Fruit fly (Drosophila melanogaster) whole organism, embryonic: Measurements from ENCODE around the gene ea.

ENCODE experiments used
- CG10462 ChIP-seq: fragments of 200-800 bp; sonication (Bioruptor generic); optimal IDR thresholded peaks from 2 replicates; lab custom pipeline; 2016; ENCODE audit warnings: missing biosample characterization, missing genetic modification characterization
- CG10654 ChIP-seq: fragments of 200-800 bp; sonication (Bioruptor generic); optimal IDR thresholded peaks from 2 replicates; lab custom pipeline; 2016; ENCODE audit warnings: missing biosample characterization, missing genetic modification characterization
- CG11085 ChIP-seq: fragments of 200-800 bp; sonication (Bioruptor generic); IDR thresholded peaks from 2 replicates; pipeline ENCODE4 v1.3.6; 2022; ENCODE audit warnings: missing biosample characterization, missing genetic modification characterization
- CG12219 ChIP-seq: fragments of 200-800 bp; sonication (Bioruptor generic); optimal IDR thresholded peaks from 3 replicates; lab custom pipeline; 2018; ENCODE audit warnings: missing biosample characterization, mild to moderate bottlenecking, missing genetic modification characterization
- CG12942 ChIP-seq: fragments of 200-800 bp; sonication (Bioruptor generic); optimal IDR thresholded peaks from 3 replicates; lab custom pipeline; 2016; ENCODE audit warnings: missing biosample characterization, missing genetic modification characterization
- CG14667 ChIP-seq: fragments of 200-800 bp; sonication (Bioruptor generic); IDR thresholded peaks from 2 replicates; pipeline ENCODE4 v1.3.6; 2022; ENCODE audit warnings: missing biosample characterization, missing genetic modification characterization
- CG15479 ChIP-seq: fragments of 200-800 bp; sonication (Bioruptor generic); optimal IDR thresholded peaks from 3 replicates; lab custom pipeline; 2019; ENCODE audit warnings: missing biosample characterization, mild to moderate bottlenecking, missing genetic modification characterization, moderate library complexity
- CG15696 ChIP-seq: fragments of 200-800 bp; sonication (Bioruptor generic); optimal IDR thresholded peaks from 2 replicates; lab custom pipeline; 2019; ENCODE audit warnings: missing biosample characterization, mild to moderate bottlenecking, missing genetic modification characterization, moderate library complexity
- CG1647 ChIP-seq: fragments of 200-800 bp; sonication (Bioruptor generic); optimal IDR thresholded peaks from 3 replicates; lab custom pipeline; 2016; ENCODE audit warnings: missing biosample characterization, missing genetic modification characterization
- CG17568 ChIP-seq: fragments of 200-800 bp; sonication (Bioruptor generic); optimal IDR thresholded peaks from 2 replicates; lab custom pipeline; 2018; ENCODE audit warnings: missing biosample characterization, mild to moderate bottlenecking, missing genetic modification characterization, moderate library complexity
- CG1832 ChIP-seq: fragments of 200-800 bp; sonication (Bioruptor generic); optimal IDR thresholded peaks from 2 replicates; lab custom pipeline; 2017; ENCODE audit warnings: missing biosample characterization, mild to moderate bottlenecking, missing genetic modification characterization, inconsistent platforms
- CG18599 ChIP-seq: fragments of 200-800 bp; sonication (Bioruptor generic); optimal IDR thresholded peaks from 3 replicates; lab custom pipeline; 2017; ENCODE audit warnings: missing biosample characterization, missing genetic modification characterization, mild to moderate bottlenecking, moderate library complexity, missing genetic modification reagents
- CG3163 ChIP-seq: fragments of 200-800 bp; sonication (Bioruptor generic); optimal IDR thresholded peaks from 3 replicates; lab custom pipeline; 2016; ENCODE audit warnings: missing biosample characterization, missing genetic modification characterization
- CG3281 ChIP-seq: fragments of 200-800 bp; sonication (Bioruptor generic); optimal IDR thresholded peaks from 3 replicates; lab custom pipeline; 2017; ENCODE audit warnings: missing biosample characterization, mild to moderate bottlenecking, missing genetic modification characterization
- CG34376 ChIP-seq: fragments of 200-800 bp; sonication (Bioruptor generic); optimal IDR thresholded peaks from 2 replicates; lab custom pipeline; 2018; ENCODE audit warnings: missing biosample characterization, mild to moderate bottlenecking, missing genetic modification characterization
- CG42726 ChIP-seq: fragments of 200-800 bp; sonication (Bioruptor generic); IDR thresholded peaks from 2 replicates; pipeline ENCODE4 v1.3.6; 2022; ENCODE audit warnings: missing biosample characterization, missing genetic modification characterization; ENCODE audit not compliant: partially characterized antibody
- CG4282 ChIP-seq: fragments of 200-800 bp; sonication (Bioruptor generic); optimal IDR thresholded peaks from 2 replicates; lab custom pipeline; 2016; ENCODE audit warnings: missing biosample characterization, missing genetic modification characterization
- CG4854 ChIP-seq: fragments of 200-800 bp; sonication (Bioruptor generic); optimal IDR thresholded peaks from 2 replicates; lab custom pipeline; 2016; ENCODE audit warnings: missing biosample characterization, missing genetic modification characterization, inconsistent platforms
- CG6791 ChIP-seq: fragments of 200-800 bp; sonication (Bioruptor generic); IDR thresholded peaks from 3 replicates; pipeline ENCODE4 v1.3.6; 2022; ENCODE audit warnings: missing biosample characterization, missing genetic modification characterization; ENCODE audit not compliant: partially characterized antibody
- CG7786 ChIP-seq: fragments of 200-800 bp; sonication (Bioruptor generic); optimal IDR thresholded peaks from 2 replicates; lab custom pipeline; 2016; ENCODE audit warnings: missing biosample characterization, missing genetic modification characterization
- CG8478 ChIP-seq: fragments of >200 bp; optimal IDR thresholded peaks from 2 replicates; lab custom pipeline; 2018
- E2f1 ChIP-seq: fragments of 200-800 bp; sonication (Bioruptor generic); IDR thresholded peaks from 2 replicates; pipeline ENCODE4 v1.3.6; 2022; ENCODE audit warnings: missing biosample characterization, missing genetic modification characterization
- HLH54F ChIP-seq: fragments of 200-800 bp; sonication (Bioruptor generic); optimal IDR thresholded peaks from 3 replicates; lab custom pipeline; 2016; ENCODE audit warnings: missing biosample characterization, missing genetic modification characterization
- HmgD ChIP-seq: fragments of 200-800 bp; sonication (Bioruptor generic); optimal IDR thresholded peaks from 3 replicates; lab custom pipeline; 2016; ENCODE audit warnings: missing biosample characterization, missing genetic modification characterization
- HmgZ ChIP-seq: fragments of 200-800 bp; sonication (Bioruptor generic); optimal IDR thresholded peaks from 2 replicates; lab custom pipeline; 2018; ENCODE audit warnings: missing biosample characterization, mild to moderate bottlenecking, missing genetic modification characterization
- Hmr ChIP-seq: fragments of 200-800 bp; sonication (Bioruptor generic); optimal IDR thresholded peaks from 3 replicates; lab custom pipeline; 2017; ENCODE audit warnings: mild to moderate bottlenecking, missing biosample characterization, missing genetic modification reagents, missing genetic modification characterization
- Kr ChIP-seq: fragments of 200-800 bp; sonication (Bioruptor generic); optimal IDR thresholded peaks from 2 replicates; lab custom pipeline; 2017; ENCODE audit warnings: missing biosample characterization, mild to moderate bottlenecking, missing genetic modification characterization
- Mad ChIP-seq: fragments of 200-800 bp; sonication (Bioruptor generic); optimal IDR thresholded peaks from 2 replicates; lab custom pipeline; 2016; ENCODE audit warnings: missing biosample characterization, missing genetic modification characterization
- Nf-YC ChIP-seq: fragments of 200-800 bp; optimal IDR thresholded peaks from 3 replicates; lab custom pipeline; 2019; ENCODE audit warnings: missing biosample characterization, mild to moderate bottlenecking, missing genetic modification characterization, moderate library complexity
- Optix ChIP-seq: fragments of 200-800 bp; sonication (Bioruptor generic); IDR thresholded peaks from 3 replicates; pipeline ENCODE4 v1.3.6; 2022; ENCODE audit warnings: missing biosample characterization, missing genetic modification characterization
- Trl ChIP-seq, 3 experiments: fragments of >200 bp in 2 of 3; fragments of 200-800 bp in 1 of 3; sonication (Bioruptor generic) in 1 of 3; optimal IDR thresholded peaks; 2 replicates in 1 of 3; 3 replicates in 2 of 3; lab custom pipeline; 2016 to 2017; ENCODE audit warnings: missing biosample characterization in 1 of 3, missing genetic modification characterization in 1 of 3
- al ChIP-seq: fragments of 200-800 bp; sonication (Bioruptor generic); IDR thresholded peaks from 2 replicates; pipeline ENCODE4 v1.3.6; 2022; ENCODE audit warnings: missing biosample characterization, missing genetic modification characterization
- cg ChIP-seq: fragments of 200-800 bp; sonication (Bioruptor generic); optimal IDR thresholded peaks from 3 replicates; lab custom pipeline; 2019; ENCODE audit warnings: missing biosample characterization, mild to moderate bottlenecking, missing genetic modification characterization, moderate library complexity
- exex ChIP-seq: fragments of 200-800 bp; sonication (Bioruptor generic); optimal IDR thresholded peaks from 4 replicates; lab custom pipeline; 2018; ENCODE audit warnings: missing biosample characterization, mild to moderate bottlenecking, missing genetic modification characterization, moderate library complexity
- gce ChIP-seq: fragments of 200-800 bp; sonication (Bioruptor generic); IDR thresholded peaks from 3 replicates; pipeline ENCODE4 v1.3.6; 2022; ENCODE audit warnings: missing biosample characterization, missing genetic modification characterization
- jumu ChIP-seq: fragments of 200-800 bp; sonication (Bioruptor generic); optimal IDR thresholded peaks from 3 replicates; lab custom pipeline; 2016; ENCODE audit warnings: missing biosample characterization, missing genetic modification characterization
- kni ChIP-seq: fragments of 200-800 bp; sonication (Bioruptor generic); optimal IDR thresholded peaks from 3 replicates; lab custom pipeline; 2017; ENCODE audit warnings: mild to moderate bottlenecking, missing biosample characterization, missing genetic modification reagents, missing genetic modification characterization
- lbe ChIP-seq: fragments of 200-800 bp; sonication (Bioruptor generic); optimal IDR thresholded peaks from 2 replicates; lab custom pipeline; 2016; ENCODE audit warnings: missing biosample characterization, mild to moderate bottlenecking, missing genetic modification characterization
- nom ChIP-seq: fragments of 200-800 bp; sonication (Bioruptor generic); optimal IDR thresholded peaks from 2 replicates; lab custom pipeline; 2017; ENCODE audit warnings: missing biosample characterization, missing genetic modification characterization, mild to moderate bottlenecking, moderate library complexity, missing genetic modification reagents
- salm ChIP-seq: fragments of 200-800 bp; sonication (Bioruptor generic); optimal IDR thresholded peaks from 2 replicates; lab custom pipeline; 2018; ENCODE audit warnings: missing biosample characterization, mild to moderate bottlenecking, missing genetic modification characterization
- sna ChIP-seq: fragments of 200-800 bp; sonication (Bioruptor generic); IDR thresholded peaks from 2 replicates; pipeline ENCODE4 v1.3.6; 2022; ENCODE audit warnings: missing biosample characterization, missing genetic modification characterization; ENCODE audit not compliant: partially characterized antibody
- sug ChIP-seq: fragments of 200-800 bp; optimal IDR thresholded peaks from 2 replicates; lab custom pipeline; 2019; ENCODE audit warnings: missing biosample characterization, mild to moderate bottlenecking, missing genetic modification characterization, moderate library complexity
- trem ChIP-seq: fragments of 200-800 bp; optimal IDR thresholded peaks from 3 replicates; lab custom pipeline; 2019; ENCODE audit warnings: missing biosample characterization, mild to moderate bottlenecking, missing genetic modification characterization, moderate library complexity
- ttk ChIP-seq: fragments of 200-800 bp; sonication (Bioruptor generic); IDR thresholded peaks from 2 replicates; pipeline ENCODE4 v2.1.2; 2022; ENCODE audit warnings: missing biosample characterization, missing genetic modification characterization
- tx ChIP-seq: fragments of 200-800 bp; sonication (Bioruptor generic); optimal IDR thresholded peaks from 2 replicates; lab custom pipeline; 2016; ENCODE audit warnings: missing biosample characterization, missing genetic modification characterization
- wor ChIP-seq: fragments of 200-800 bp; sonication (Bioruptor generic); IDR thresholded peaks from 2 replicates; pipeline ENCODE4 v1.3.6; 2022; ENCODE audit warnings: missing biosample characterization, missing genetic modification characterization
- yki ChIP-seq: fragments of >200 bp; optimal IDR thresholded peaks from 3 replicates; lab custom pipeline; 2018
- z ChIP-seq: fragments of 200-800 bp; sonication (Bioruptor generic); IDR thresholded peaks from 3 replicates; pipeline ENCODE4 v1.3.6; 2022; ENCODE audit warnings: missing biosample characterization, missing genetic modification characterization

The ea gene

DNA sequence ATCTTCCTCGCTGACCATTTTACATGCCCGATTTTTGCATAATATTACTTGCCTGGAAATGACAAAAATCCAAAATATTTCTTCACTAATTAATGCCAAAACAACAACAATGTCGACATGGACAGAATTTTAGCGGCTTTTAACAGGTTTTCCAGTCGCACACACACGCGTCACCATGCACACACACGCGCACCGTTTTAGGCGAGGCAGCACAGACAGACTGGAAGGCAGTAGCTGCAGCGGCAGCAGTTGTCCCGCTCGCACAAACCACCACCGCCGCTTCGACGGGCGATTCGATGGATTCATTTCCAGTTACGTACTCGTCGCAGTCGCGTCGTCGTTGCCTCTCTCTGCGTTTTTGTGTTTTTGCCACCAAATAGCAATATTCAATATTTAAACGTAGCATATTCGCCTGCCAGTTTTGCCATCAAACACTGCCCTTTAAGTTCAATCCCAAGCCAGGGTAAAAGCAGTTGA lies 37.8 kb upstream of the ea start, which contains the start of gene CG45218 (continued):
- TF ChIP-seq gce (GFP tag; lab: Robert Waterston, UW) (no peak), HmgZ (tag; lab: Kevin White, UChicago) (peak; percentile 50), CG7786 (GFP tag; lab: Kevin White, UChicago) (no peak), Nf-YC (peak; percentile 65), Trl (optimal IDR thresholded peaks at IDR 0.05; lab: Kevin White, UChicago) (peak in 1 of 2 experiments; percentile 14), Trl (GFP tag; optimal IDR thresholded peaks at IDR 0.05; lab: Kevin White, UChicago) (no peak), CG11085 (GFP tag; lab: Robert Waterston, UW) (no peak), tx (GFP tag; lab: Kevin White, UChicago) (no peak)

DNA sequence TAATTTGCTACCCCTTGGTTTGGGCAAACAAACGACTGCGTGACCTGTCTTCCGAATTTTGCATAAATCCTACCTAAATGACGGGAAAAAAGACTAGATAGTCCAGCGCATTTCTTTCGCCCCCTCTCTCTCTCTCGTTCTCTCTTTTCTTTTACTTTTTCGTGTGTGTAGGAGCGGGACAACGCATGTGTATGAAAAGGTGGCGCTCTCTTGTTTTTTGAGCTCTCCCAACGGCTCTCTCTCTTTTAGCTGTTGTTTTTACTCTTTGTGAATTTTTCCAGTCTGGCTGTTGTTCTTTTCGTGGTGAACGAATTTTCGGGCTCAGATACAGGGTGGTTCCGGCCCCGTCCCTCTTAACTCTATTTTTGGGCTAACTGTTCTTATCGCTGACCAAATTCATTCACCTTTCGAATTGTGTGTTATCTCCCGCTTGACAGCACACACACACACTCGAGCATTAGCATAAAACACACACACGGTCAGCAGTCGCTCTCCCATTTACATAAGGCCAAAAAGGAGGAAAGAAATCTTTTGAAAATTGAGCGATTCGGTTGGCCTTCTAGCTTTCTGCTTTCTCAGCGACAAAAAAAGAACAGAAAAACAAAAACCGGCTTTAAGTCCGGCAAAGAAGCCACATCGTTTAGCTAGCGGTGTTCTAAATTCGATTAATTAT lies 36.8 kb upstream of the ea start:
- TF ChIP-seq CG6791 (GFP tag; lab: Robert Waterston, UW) (no peak), CG4854 (GFP tag; lab: Kevin White, UChicago) (no peak), CG4282 (GFP tag; lab: Kevin White, UChicago) (no peak), Hmr (peak; percentile 23), nom (GFP tag; lab: Kevin White, UChicago) (peak; percentile 52), CG10462 (GFP tag; lab: Kevin White, UChicago) (no peak), CG12942 (GFP tag; lab: Kevin White, UChicago) (no peak), CG18599 (GFP tag; lab: Kevin White, UChicago) (peak; percentile 44), CG11085 (GFP tag; lab: Robert Waterston, UW) (no peak), z (GFP tag; lab: Robert Waterston, UW) (no peak), gce (GFP tag; lab: Robert Waterston, UW) (no peak), exex (tag; lab: Kevin White, UChicago) (peak; percentile 10), Optix (GFP tag; lab: Robert Waterston, UW) (no peak), jumu (GFP tag; lab: Kevin White, UChicago) (no peak), HLH54F (GFP tag; lab: Kevin White, UChicago) (no peak), cg (peak; percentile 61), Kr (GFP tag; lab: Kevin White, UChicago) (peak; percentile 20), HmgZ (tag; lab: Kevin White, UChicago) (peak; percentile 59), CG10654 (no peak), sna (no peak), CG1647 (GFP tag; lab: Kevin White, UChicago) (no peak), HmgD (GFP tag; lab: Kevin White, UChicago) (no peak), CG42726 (GFP tag; lab: Robert Waterston, UW) (no peak), Mad (GFP tag; lab: Kevin White, UChicago) (no peak), E2f1 (no peak), sug (peak; percentile 33), salm (tag; lab: Kevin White, UChicago) (peak; percentile 10), trem (tag; lab: Kevin White, UChicago) (no peak), CG17568 (peak; percentile 27), CG3281 (peak; percentile 12), CG15479 (peak; percentile 49), CG8478 (lab: Kevin White, UChicago) (peak; percentile 7), CG34376 (GFP tag; lab: Kevin White, UChicago) (peak; percentile 38), lbe (peak; percentile 54), ttk (no peak), CG1832 (peak; percentile 89), al (GFP tag; lab: Robert Waterston, UW) (no peak), CG12219 (GFP tag; lab: Kevin White, UChicago) (no peak), yki (lab: Kevin White, UChicago) (peak; percentile 71), wor (GFP tag; lab: Robert Waterston, UW) (no peak), CG3163 (GFP tag; lab: Kevin White, UChicago) (peak; percentile 93), kni (GFP tag; lab: Kevin White, UChicago) (peak; percentile 47), CG14667 (GFP tag; lab: Robert Waterston, UW) (no peak), CG15696 (no peak)
